Worm (Caenorhabditis elegans) whole organism, late embryonic: ENCODE measurements around the gene B0416.10.

Experiments used
- C08G9.2 ChIP-seq: sonication (generic microtip); optimal IDR thresholded peaks from 2 replicates; lab custom pipeline; 2016; ENCODE audit warnings: mild to moderate bottlenecking, missing genetic modification characterization, moderate library complexity, missing compliant biosample characterization
- F13H6.1 ChIP-seq: sonication (generic microtip); optimal IDR thresholded peaks from 2 replicates; lab custom pipeline; 2016; ENCODE audit warnings: missing genetic modification characterization, missing compliant biosample characterization
- K02D7.2 ChIP-seq: sonication (generic microtip); optimal IDR thresholded peaks from 2 replicates; lab custom pipeline; 2017; ENCODE audit warnings: mild to moderate bottlenecking, missing genetic modification characterization, missing compliant biosample characterization
- K09A11.1 ChIP-seq: sonication (generic microtip); optimal IDR thresholded peaks from 2 replicates; lab custom pipeline; 2017; ENCODE audit warnings: antibody characterized with exemption, mild to moderate bottlenecking, missing genetic modification characterization, missing compliant biosample characterization; ENCODE audit not compliant: insufficient read depth
- Y22D7AL.16 ChIP-seq: sonication (generic microtip); optimal IDR thresholded peaks from 2 replicates; lab custom pipeline; 2016; ENCODE audit warnings: missing genetic modification characterization, missing compliant biosample characterization
- ahr-1 ChIP-seq: sonication (generic microtip); optimal IDR thresholded peaks from 2 replicates; lab custom pipeline; 2016; ENCODE audit warnings: missing genetic modification characterization, missing compliant biosample characterization
- ceh-14 ChIP-seq: sonication (generic microtip); optimal IDR thresholded peaks from 2 replicates; lab custom pipeline; 2016; ENCODE audit warnings: missing genotype, missing genetic modification characterization, missing compliant biosample characterization
- ceh-19 ChIP-seq: fragments of 200-800 bp; sonication (Bioruptor generic); optimal IDR thresholded peaks from 2 replicates; lab custom pipeline; 2018; ENCODE audit warnings: mild to moderate bottlenecking, missing genetic modification characterization, missing compliant biosample characterization
- ceh-2 ChIP-seq: sonication (generic microtip); optimal IDR thresholded peaks from 2 replicates; lab custom pipeline; 2016; ENCODE audit warnings: missing genotype, missing genetic modification characterization, missing compliant biosample characterization
- ceh-22 ChIP-seq: sonication (generic microtip); optimal IDR thresholded peaks from 2 replicates; lab custom pipeline; 2017; ENCODE audit warnings: missing biosample characterization, missing genetic modification characterization
- ceh-24 ChIP-seq: sonication (generic microtip); optimal IDR thresholded peaks from 2 replicates; lab custom pipeline; 2016; ENCODE audit warnings: mild to moderate bottlenecking, missing genetic modification characterization, missing compliant biosample characterization
- ceh-9 ChIP-seq: sonication (generic microtip); optimal IDR thresholded peaks from 2 replicates; lab custom pipeline; 2016; ENCODE audit warnings: mild to moderate bottlenecking, missing genetic modification characterization, inconsistent platforms, missing compliant biosample characterization
- dve-1 ChIP-seq: sonication (generic microtip); optimal IDR thresholded peaks from 2 replicates; lab custom pipeline; 2017; ENCODE audit warnings: antibody characterized with exemption, mild to moderate bottlenecking, missing genetic modification characterization, missing compliant biosample characterization
- elt-2 ChIP-seq: sonication (generic microtip); optimal IDR thresholded peaks from 2 replicates; lab custom pipeline; 2016; ENCODE audit warnings: missing genetic modification reagents, missing genetic modification characterization, missing compliant biosample characterization
- ets-4 ChIP-seq: sonication (generic microtip); optimal IDR thresholded peaks from 2 replicates; lab custom pipeline; 2016; ENCODE audit warnings: missing genetic modification characterization, missing compliant biosample characterization
- eyg-1 ChIP-seq: sonication (generic microtip); optimal IDR thresholded peaks from 2 replicates; lab custom pipeline; 2016; ENCODE audit warnings: missing genotype, missing genetic modification characterization, missing compliant biosample characterization
- fax-1 ChIP-seq: sonication (generic microtip); optimal IDR thresholded peaks from 2 replicates; lab custom pipeline; 2016; ENCODE audit warnings: missing genotype, missing genetic modification characterization, missing compliant biosample characterization
- fkh-10 ChIP-seq: fragments of 150-350 bp; optimal IDR thresholded peaks from 2 replicates; lab custom pipeline; 2014; ENCODE audit warnings: missing biosample characterization, missing genetic modification reagents, missing genetic modification characterization
- fkh-6 ChIP-seq: sonication (generic microtip); optimal IDR thresholded peaks from 2 replicates; lab custom pipeline; 2016; ENCODE audit warnings: missing genetic modification characterization, missing compliant biosample characterization
- gmeb-2 ChIP-seq: sonication (generic microtip); optimal IDR thresholded peaks from 2 replicates; lab custom pipeline; 2016; ENCODE audit warnings: missing genetic modification characterization, inconsistent platforms, missing compliant biosample characterization
- hlh-15 ChIP-seq: sonication (generic microtip); optimal IDR thresholded peaks from 2 replicates; lab custom pipeline; 2016; ENCODE audit warnings: missing genetic modification characterization, missing compliant biosample characterization
- hlh-30 ChIP-seq: sonication (generic microtip); optimal IDR thresholded peaks from 2 replicates; lab custom pipeline; 2017; ENCODE audit warnings: antibody characterized with exemption, missing genetic modification characterization, missing compliant biosample characterization; ENCODE audit not compliant: insufficient read depth
- hlh-6 ChIP-seq: sonication (generic microtip); optimal IDR thresholded peaks from 2 replicates; lab custom pipeline; 2016; ENCODE audit warnings: missing genotype, missing genetic modification characterization, missing compliant biosample characterization
- lin-11 ChIP-seq: fragments of 200-800 bp; sonication (Bioruptor generic); optimal IDR thresholded peaks from 2 replicates; lab custom pipeline; 2018; ENCODE audit warnings: mild to moderate bottlenecking, missing genetic modification characterization, missing compliant biosample characterization
- mec-3 ChIP-seq: sonication (generic microtip); optimal IDR thresholded peaks from 2 replicates; lab custom pipeline; 2016; ENCODE audit warnings: borderline replicate concordance, missing genetic modification characterization, missing compliant biosample characterization
- nfya-1 ChIP-seq: sonication (generic microtip); optimal IDR thresholded peaks from 2 replicates; lab custom pipeline; 2017; ENCODE audit warnings: missing genetic modification characterization, mild to moderate bottlenecking, missing compliant biosample characterization, antibody characterized with exemption, moderate library complexity
- pag-3 ChIP-seq: sonication (generic microtip); optimal IDR thresholded peaks from 2 replicates; lab custom pipeline; 2016; ENCODE audit warnings: missing compliant biosample characterization, missing genetic modification characterization, borderline replicate concordance
- pat-9 ChIP-seq: fragments of 200-800 bp; sonication (Bioruptor generic); optimal IDR thresholded peaks from 2 replicates; lab custom pipeline; 2018; ENCODE audit warnings: mild to moderate bottlenecking, missing genetic modification characterization, moderate library complexity, missing compliant biosample characterization
- pax-1 ChIP-seq: fragments of 150-350 bp; optimal IDR thresholded peaks from 2 replicates; lab custom pipeline; 2014; ENCODE audit warnings: missing biosample characterization, missing genetic modification characterization
- pqm-1 ChIP-seq: sonication (generic microtip); optimal IDR thresholded peaks from 2 replicates; lab custom pipeline; 2016; ENCODE audit warnings: missing genetic modification characterization, missing compliant biosample characterization
- pros-1 ChIP-seq: fragments of 150-350 bp; optimal IDR thresholded peaks from 2 replicates; lab custom pipeline; 2014; ENCODE audit warnings: missing biosample characterization, missing genetic modification reagents, missing genetic modification characterization
- ref-2 ChIP-seq: sonication (generic microtip); optimal IDR thresholded peaks from 2 replicates; lab custom pipeline; 2016; ENCODE audit warnings: missing genetic modification characterization, missing compliant biosample characterization
- rnt-1 ChIP-seq: sonication (generic microtip); optimal IDR thresholded peaks from 2 replicates; lab custom pipeline; 2016; ENCODE audit warnings: missing genetic modification characterization, missing compliant biosample characterization
- sdc-2 ChIP-seq: sonication (generic microtip); optimal IDR thresholded peaks from 2 replicates; lab custom pipeline; 2016; ENCODE audit warnings: missing genotype, missing genetic modification characterization, missing compliant biosample characterization
- sox-2 ChIP-seq: fragments of 200-800 bp; sonication (Bioruptor generic); IDR thresholded peaks from 2 replicates; pipeline ENCODE4 v1.3.6; 2022; ENCODE audit warnings: missing genetic modification reagents, missing genetic modification characterization, missing compliant biosample characterization
- syd-9 ChIP-seq: sonication (generic microtip); optimal IDR thresholded peaks from 2 replicates; lab custom pipeline; 2016; ENCODE audit warnings: mild to moderate bottlenecking, missing genetic modification characterization, moderate library complexity, missing compliant biosample characterization
- tbx-2 ChIP-seq: sonication (generic microtip); optimal IDR thresholded peaks from 2 replicates; lab custom pipeline; 2016; ENCODE audit warnings: missing genetic modification characterization, missing compliant biosample characterization
- tbx-7 ChIP-seq: sonication (generic microtip); optimal IDR thresholded peaks from 2 replicates; lab custom pipeline; 2016; ENCODE audit warnings: missing genotype, missing genetic modification characterization, missing compliant biosample characterization
- unc-3 ChIP-seq, 2 experiments: fragments of 200-800 bp in 1 of 2; sonication (Bioruptor generic) in 1 of 2; sonication (generic microtip) in 1 of 2; conservative IDR thresholded peaks in 1 of 2; optimal IDR thresholded peaks in 1 of 2; 2 replicates each; pipeline versions ENCODE4 v1.3.6 to Lab custom; 2016 to 2022; ENCODE audit warnings: missing compliant biosample characterization in 2 of 2, missing genetic modification characterization in 2 of 2, missing genetic modification reagents in 1 of 2
- unc-42 ChIP-seq: sonication (generic microtip); optimal IDR thresholded peaks from 2 replicates; lab custom pipeline; 2016; ENCODE audit warnings: missing genotype, missing genetic modification characterization, missing compliant biosample characterization
- unc-55 ChIP-seq: sonication (generic microtip); optimal IDR thresholded peaks from 2 replicates; lab custom pipeline; 2017; ENCODE audit warnings: missing biosample characterization, missing genetic modification reagents, missing genetic modification characterization

Gene B0416.10

ce11 chrX:9271886-9272285 lies 2.6 kb downstream of the B0416.10 start:
- TF ChIP-seq pat-9 (tag; lab: Kevin White, UChicago) (no peak), elt-2 (tag; lab: Kevin White, UChicago) (peak; percentile 96)

ce11 chrX:9270753-9271152 lies 3.7 kb downstream of the B0416.10 start, which contains the start of gene B0416.5:
Gene B0416.5 (minus strand): TSS chrX:9270853.
- TF ChIP-seq F13H6.1, result no peak
- no peak for TF ChIP-seq pqm-1
- TF ChIP-seq dve-1, result no peak
- TF ChIP-seq pat-9 (tag; lab: Kevin White, UChicago), result no peak
- no peak for TF ChIP-seq nfya-1 (tag; lab: Kevin White, UChicago)
- no peak for TF ChIP-seq K09A11.1
- no peak for TF ChIP-seq hlh-30 (tag; lab: Kevin White, UChicago)
- no peak for TF ChIP-seq unc-42 (tag; lab: Kevin White, UChicago)
- TF ChIP-seq Y22D7AL.16, result no peak
- TF ChIP-seq ref-2, result no peak
- TF ChIP-seq ahr-1, result no peak
- TF ChIP-seq lin-11 (tag; lab: Kevin White, UChicago), result no peak
- no peak for TF ChIP-seq ceh-2 (tag; lab: Kevin White, UChicago)
- TF ChIP-seq C08G9.2 (tag; lab: Kevin White, UChicago), result no peak
- TF ChIP-seq pag-3, result no peak
- TF ChIP-seq pax-1, result no peak
- no peak for TF ChIP-seq fkh-6 (tag; lab: Kevin White, UChicago)
- TF ChIP-seq sox-2, result no peak

ce11 chrX:9268373-9268772 lies 6.1 kb downstream of the B0416.10 start:
- TF ChIP-seq sox-2 (no peak), ref-2 (no peak), fkh-6 (tag; lab: Kevin White, UChicago) (no peak), ceh-24 (no peak), fax-1 (no peak), ceh-14 (tag; lab: Kevin White, UChicago) (no peak), F13H6.1 (no peak), dve-1 (no peak), rnt-1 (no peak), hlh-15 (tag; lab: Kevin White, UChicago) (no peak), ceh-9 (no peak), hlh-6 (no peak), syd-9 (tag; lab: Kevin White, UChicago) (no peak), pag-3 (no peak), sdc-2 (tag; lab: Kevin White, UChicago) (no peak), tbx-2 (no peak), pat-9 (tag; lab: Kevin White, UChicago) (no peak)

- TF ChIP-seq hlh-6 (no peak), C08G9.2 (tag; lab: Kevin White, UChicago) (no peak), pag-3 (no peak), tbx-7 (tag; lab: Kevin White, UChicago) (no peak), unc-55 (GFP tag; lab: Kevin White, UChicago) (no peak), mec-3 (tag; lab: Kevin White, UChicago) (no peak), ceh-22 (tag; lab: Kevin White, UChicago) (no peak), rnt-1 (no peak), pros-1 (tag; lab: Kevin White, UChicago) (no peak), gmeb-2 (tag; lab: Kevin White, UChicago) (no peak), unc-3 (GFP tag; conservative IDR thresholded peaks at IDR 0.05; lab: Robert Waterston, UW) (no peak), unc-3 (tag; optimal IDR thresholded peaks at IDR 0.05; lab: Kevin White, UChicago) (no peak), ceh-19 (no peak), fkh-10 (GFP tag; lab: Kevin White, UChicago) (no peak), tbx-2 (no peak), K02D7.2 (tag; lab: Kevin White, UChicago) (no peak), ceh-24 (no peak), ets-4 (tag; lab: Kevin White, UChicago) (no peak), eyg-1 (no peak)
- TF ChIP-seq, all 69 proteins: peak for 0
Observed at ce11 chrX:9266512-9266911, 8.0 kb downstream of the B0416.10 start.
